Fruit fly (Drosophila melanogaster) whole organism, wandering third instar larva: Measurements from ENCODE around the gene Rop.

Source experiments
- Abd-B ChIP-seq: fragments of >200 bp; optimal IDR thresholded peaks from 2 replicates; lab custom pipeline; 2017; ENCODE audit warnings: missing biosample characterization, missing genetic modification characterization
- CG32264 ChIP-seq: fragments of 200-800 bp; sonication (Bioruptor generic); optimal IDR thresholded peaks from 2 replicates; lab custom pipeline; 2016; ENCODE audit warnings: missing biosample characterization, missing genetic modification characterization
- CG9705 ChIP-seq: fragments of 200-800 bp; sonication (Bioruptor generic); optimal IDR thresholded peaks from 2 replicates; lab custom pipeline; 2018; ENCODE audit warnings: missing biosample characterization, mild to moderate bottlenecking, missing genetic modification characterization
- CrebA ChIP-seq: fragments of 200-800 bp; sonication (Bioruptor generic); optimal IDR thresholded peaks from 2 replicates; lab custom pipeline; 2016; ENCODE audit warnings: missing biosample characterization, mild to moderate bottlenecking, missing genetic modification characterization, borderline replicate concordance
- Dfd ChIP-seq: fragments of >200 bp; optimal IDR thresholded peaks from 2 replicates; lab custom pipeline; 2017; ENCODE audit warnings: missing biosample characterization, missing genetic modification characterization
- Dif ChIP-seq: fragments of 200-275, 200-300 bp; sonication (Bioruptor generic); optimal IDR thresholded peaks from 2 replicates; lab custom pipeline; 2018; ENCODE audit warnings: missing biosample characterization, missing genetic modification characterization; ENCODE audit not compliant: partially characterized antibody
- GATAd ChIP-seq: sonication (Bioruptor generic); optimal IDR thresholded peaks from 2 replicates; lab custom pipeline; 2016; ENCODE audit warnings: missing biosample characterization, missing genetic modification characterization
- HLH106 ChIP-seq: fragments of 200-800 bp; optimal IDR thresholded peaks from 3 replicates; lab custom pipeline; 2019; ENCODE audit warnings: missing biosample characterization, mild to moderate bottlenecking, missing genetic modification characterization, moderate library complexity
- Hnf4 ChIP-seq: fragments of 200-800 bp; sonication (Bioruptor generic); optimal IDR thresholded peaks from 2 replicates; lab custom pipeline; 2016; ENCODE audit warnings: missing biosample characterization, mild to moderate bottlenecking, missing genetic modification characterization
- Hr78 ChIP-seq: fragments of >200 bp; optimal IDR thresholded peaks from 2 replicates; lab custom pipeline; 2017; ENCODE audit warnings: missing biosample characterization, missing genetic modification characterization
- Hr83 ChIP-seq: fragments of 200-300 bp; sonication (Bioruptor generic); optimal IDR thresholded peaks from 2 replicates; lab custom pipeline; 2016; ENCODE audit warnings: missing biosample characterization, mild to moderate bottlenecking, missing genetic modification characterization, moderate library complexity; ENCODE audit not compliant: poor library complexity, severe bottlenecking
- Jra ChIP-seq: sonication (Bioruptor generic); optimal IDR thresholded peaks from 2 replicates; lab custom pipeline; 2016; ENCODE audit warnings: missing biosample characterization, missing genetic modification characterization
- Mio ChIP-seq: sonication (Bioruptor generic); optimal IDR thresholded peaks from 2 replicates; lab custom pipeline; 2016; ENCODE audit warnings: missing biosample characterization, missing genetic modification characterization
- Myc ChIP-seq: fragments of >200 bp; optimal IDR thresholded peaks from 2 replicates; lab custom pipeline; 2017
- N ChIP-seq: fragments of >200 bp; optimal IDR thresholded peaks from 2 replicates; lab custom pipeline; 2018; ENCODE audit warnings: missing biosample characterization, missing external identifiers, missing genetic modification characterization
- OdsH ChIP-seq: fragments of 200-800 bp; sonication (Bioruptor generic); optimal IDR thresholded peaks from 2 replicates; lab custom pipeline; 2016; ENCODE audit warnings: missing biosample characterization, mild to moderate bottlenecking, missing genetic modification characterization
- Rel ChIP-seq, 2 experiments: fragments of 200-800 bp; sonication (Bioruptor generic) in 1 of 2; optimal IDR thresholded peaks; 2 replicates in 1 of 2; 3 replicates in 1 of 2; lab custom pipeline; 2016 to 2019; ENCODE audit warnings: mild to moderate bottlenecking in 2 of 2, missing biosample characterization in 2 of 2, missing genetic modification characterization in 2 of 2, moderate library complexity in 1 of 2
- Sp1 ChIP-seq: fragments of 200-800 bp; sonication (Bioruptor generic); optimal IDR thresholded peaks from 3 replicates; lab custom pipeline; 2019; ENCODE audit warnings: missing biosample characterization, mild to moderate bottlenecking, missing genetic modification characterization, moderate library complexity
- Vsx2 ChIP-seq: fragments of 200-300, 225-300 bp; sonication (Bioruptor generic); optimal IDR thresholded peaks from 2 replicates; lab custom pipeline; 2018; ENCODE audit warnings: missing biosample characterization, missing genetic modification characterization; ENCODE audit not compliant: partially characterized antibody
- br ChIP-seq: fragments of 200-800 bp; sonication (Bioruptor generic); optimal IDR thresholded peaks from 2 replicates; lab custom pipeline; 2016; ENCODE audit warnings: missing biosample characterization, missing genetic modification characterization
- brk ChIP-seq: fragments of 200-800 bp; sonication (Bioruptor generic); optimal IDR thresholded peaks from 2 replicates; lab custom pipeline; 2016; ENCODE audit warnings: missing biosample characterization, mild to moderate bottlenecking, missing genetic modification characterization
- dl ChIP-seq, 2 experiments: fragments of 175-275, 200-275 bp in 1 of 2; fragments of 200-275 bp in 1 of 2; sonication (Bioruptor generic); optimal IDR thresholded peaks; lab custom pipeline; 2018; ENCODE audit warnings: mild to moderate bottlenecking in 2 of 2, missing biosample characterization in 2 of 2, missing genetic modification characterization in 2 of 2, moderate library complexity in 2 of 2; ENCODE audit not compliant: partially characterized antibody in 2 of 2, insufficient read depth in 1 of 2
- dmrt93B ChIP-seq: fragments of 200-800 bp; sonication (Bioruptor generic); optimal IDR thresholded peaks from 2 replicates; lab custom pipeline; 2018; ENCODE audit warnings: missing biosample characterization, mild to moderate bottlenecking, missing genetic modification characterization
- dsf ChIP-seq: sonication (Bioruptor generic); optimal IDR thresholded peaks from 2 replicates; lab custom pipeline; 2016; ENCODE audit warnings: missing biosample characterization, missing genetic modification characterization, borderline replicate concordance
- ey ChIP-seq: fragments of 200-800 bp; sonication (Bioruptor generic); optimal IDR thresholded peaks from 2 replicates; lab custom pipeline; 2016; ENCODE audit warnings: missing biosample characterization, missing genetic modification characterization
- foxo ChIP-seq, 2 experiments: fragments of 200-800 bp; sonication (Bioruptor generic); optimal IDR thresholded peaks; 2 replicates in 1 of 2; 3 replicates in 1 of 2; lab custom pipeline; 2016 to 2017; ENCODE audit warnings: missing biosample characterization in 2 of 2, missing genetic modification characterization in 2 of 2
- fru ChIP-seq: fragments of 200-800 bp; sonication (Bioruptor generic); optimal IDR thresholded peaks from 3 replicates; lab custom pipeline; 2016; ENCODE audit warnings: missing biosample characterization, mild to moderate bottlenecking, missing genetic modification characterization
- h ChIP-seq: fragments of 200-800 bp; sonication (Bioruptor generic); optimal IDR thresholded peaks from 3 replicates; lab custom pipeline; 2016; ENCODE audit warnings: missing biosample characterization, mild to moderate bottlenecking, missing genetic modification characterization
- jim ChIP-seq: fragments of 175-275, 200-325 bp; sonication (Bioruptor generic); optimal IDR thresholded peaks from 2 replicates; lab custom pipeline; 2016; ENCODE audit warnings: missing biosample characterization, mild to moderate bottlenecking, missing genetic modification characterization
- lola ChIP-seq: fragments of >200 bp; optimal IDR thresholded peaks from 2 replicates; lab custom pipeline; 2017; ENCODE audit warnings: missing biosample characterization, missing genetic modification characterization
- pan ChIP-seq: fragments of >200 bp; optimal IDR thresholded peaks from 2 replicates; lab custom pipeline; 2017
- psq ChIP-seq: fragments of 200-800 bp; sonication (Bioruptor generic); optimal IDR thresholded peaks from 3 replicates; lab custom pipeline; 2017; ENCODE audit warnings: missing biosample characterization, mild to moderate bottlenecking, missing genetic modification characterization, moderate library complexity
- rgr ChIP-seq: fragments of 200-800 bp; sonication (Bioruptor generic); optimal IDR thresholded peaks from 3 replicates; lab custom pipeline; 2016; ENCODE audit warnings: missing biosample characterization, mild to moderate bottlenecking, missing genetic modification characterization
- sage ChIP-seq: fragments of 200-800 bp; sonication (Bioruptor generic); optimal IDR thresholded peaks from 2 replicates; lab custom pipeline; 2016; ENCODE audit warnings: missing biosample characterization, mild to moderate bottlenecking, missing genetic modification characterization
- sv ChIP-seq: fragments of 200-800 bp; sonication (Bioruptor generic); optimal IDR thresholded peaks from 3 replicates; lab custom pipeline; 2016; ENCODE audit warnings: missing biosample characterization, missing genetic modification characterization
- tai ChIP-seq: sonication (Bioruptor generic); optimal IDR thresholded peaks from 2 replicates; lab custom pipeline; 2016; ENCODE audit warnings: missing biosample characterization, missing genetic modification characterization
- usp ChIP-seq: fragments of >200 bp; optimal IDR thresholded peaks from 2 replicates; lab custom pipeline; 2017; ENCODE audit warnings: missing biosample characterization, missing genetic modification characterization
- woc ChIP-seq: sonication (Bioruptor generic); optimal IDR thresholded peaks from 2 replicates; lab custom pipeline; 2016; ENCODE audit warnings: missing biosample characterization, mild to moderate bottlenecking, missing genetic modification characterization

The Rop gene

dm6 chr3L:4186659-4187058, 47.9 kb upstream of the Rop start, which contains the start of gene VhaM9.7-c:
Gene VhaM9.7-c (minus strand): TSS chr3L:4186865.
- TF ChIP-seq tai (no peak), N (GFP tag; lab: Kevin White, UChicago) (no peak), HLH106 (peak; percentile 27), dsf (GFP tag; lab: Kevin White, UChicago) (peak; percentile 17), Vsx2 (no peak), Hr83 (GFP tag; lab: Kevin White, UChicago) (peak; percentile 75), dmrt93B (GFP tag; lab: Kevin White, UChicago) (no peak), Dfd (no peak), Mio (no peak), Abd-B (GFP tag; lab: Kevin White, UChicago) (no peak), psq (GFP tag; lab: Kevin White, UChicago) (peak; percentile 24), brk (GFP tag; lab: Kevin White, UChicago) (no peak), Hnf4 (GFP tag; lab: Kevin White, UChicago) (no peak), pan (lab: Kevin White, UChicago) (no peak), ey (GFP tag; lab: Kevin White, UChicago) (peak; percentile 22), dl (GFP tag; optimal IDR thresholded peaks at IDR 0.05; lab: Kevin White, UChicago; ENCODE audit: insufficient read depth in 1 of 2, partially characterized antibody in 2 of 2) (no peak), sv (peak; percentile 34), fru (GFP tag; lab: Kevin White, UChicago) (peak; percentile 44), Rel (GFP tag; optimal IDR thresholded peaks at IDR 0.05; lab: Kevin White, UChicago) (no peak), Rel (tag; optimal IDR thresholded peaks at IDR 0.05; lab: Kevin White, UChicago) (no peak), h (GFP tag; lab: Kevin White, UChicago) (peak; percentile 62), rgr (GFP tag; lab: Kevin White, UChicago) (peak; percentile 70), Dif (no peak), woc (GFP tag; lab: Kevin White, UChicago) (no peak), foxo (GFP tag; optimal IDR thresholded peaks at IDR 0.05; lab: Kevin White, UChicago) (peak in 1 of 2 experiments; percentile 62), Sp1 (GFP tag; lab: Kevin White, UChicago) (no peak), CG9705 (peak; percentile 18), Myc (lab: Kevin White, UChicago) (no peak), br (GFP tag; lab: Kevin White, UChicago) (peak; percentile 4), OdsH (GFP tag; lab: Kevin White, UChicago) (peak; percentile 39), Hr78 (no peak), GATAd (peak; percentile 2), CG32264 (GFP tag; lab: Kevin White, UChicago) (no peak), Jra (GFP tag; lab: Kevin White, UChicago) (peak; percentile 59), CrebA (GFP tag; lab: Kevin White, UChicago) (no peak), lola (GFP tag; lab: Kevin White, UChicago) (no peak), usp (no peak), jim (GFP tag; lab: Kevin White, UChicago) (no peak), sage (GFP tag; lab: Kevin White, UChicago) (no peak)

dm6 chr3L:4185259-4185658, 46.5 kb upstream of the Rop start:
- TF ChIP-seq Vsx2 (no peak), Mio (no peak), lola (GFP tag; lab: Kevin White, UChicago) (no peak), GATAd (no peak), CG9705 (no peak), CrebA (GFP tag; lab: Kevin White, UChicago) (no peak), sv (no peak), woc (GFP tag; lab: Kevin White, UChicago) (no peak), fru (GFP tag; lab: Kevin White, UChicago) (no peak), Abd-B (GFP tag; lab: Kevin White, UChicago) (no peak), pan (lab: Kevin White, UChicago) (no peak), Dfd (no peak), dmrt93B (GFP tag; lab: Kevin White, UChicago) (no peak), rgr (GFP tag; lab: Kevin White, UChicago) (no peak), jim (GFP tag; lab: Kevin White, UChicago) (no peak), OdsH (GFP tag; lab: Kevin White, UChicago) (no peak)
- TF ChIP-seq, all 38 proteins: peak for 0
